Worm (Caenorhabditis elegans) whole organism, L1 larva: ENCODE data around the gene H12I13.1.
"Not testable (repeated sequence)": the region's sequence is repeated elsewhere in the genome, so short reads cannot be mapped to it uniquely, and the experiment has no call there.

Experiments used
- ces-1 ChIP-seq: fragments of 150-350 bp; optimal IDR thresholded peaks from 2 replicates; lab custom pipeline; 2014; ENCODE audit warnings: missing biosample characterization, missing genetic modification reagents, missing genetic modification characterization
- ets-5 ChIP-seq: fragments of 200-800 bp; sonication (Bioruptor generic); IDR thresholded peaks from 2 replicates; pipeline ENCODE4 v1.3.6; 2022; ENCODE audit warnings: missing genetic modification characterization, missing compliant biosample characterization
- fkh-10 ChIP-seq: sonication (generic microtip); optimal IDR thresholded peaks from 2 replicates; lab custom pipeline; 2017; ENCODE audit warnings: missing biosample characterization, missing genetic modification reagents, missing genetic modification characterization
- mab-9 ChIP-seq: fragments of 200-800 bp; sonication (Bioruptor generic); IDR thresholded peaks from 2 replicates; pipeline ENCODE4 v1.3.6; 2022; ENCODE audit warnings: missing genetic modification reagents, missing genetic modification characterization, missing compliant biosample characterization
- nhr-12 ChIP-seq: sonication (generic microtip); optimal IDR thresholded peaks from 2 replicates; lab custom pipeline; 2017; ENCODE audit warnings: missing biosample characterization, missing genetic modification characterization
- skn-1 ChIP-seq: fragments of 150-350 bp; optimal IDR thresholded peaks from 2 replicates; lab custom pipeline; 2014; ENCODE audit warnings: missing biosample characterization, missing genetic modification characterization
- sox-4 ChIP-seq: sonication (generic microtip); optimal IDR thresholded peaks from 2 replicates; lab custom pipeline; 2016; ENCODE audit warnings: missing genetic modification characterization, missing compliant biosample characterization

DNA sequence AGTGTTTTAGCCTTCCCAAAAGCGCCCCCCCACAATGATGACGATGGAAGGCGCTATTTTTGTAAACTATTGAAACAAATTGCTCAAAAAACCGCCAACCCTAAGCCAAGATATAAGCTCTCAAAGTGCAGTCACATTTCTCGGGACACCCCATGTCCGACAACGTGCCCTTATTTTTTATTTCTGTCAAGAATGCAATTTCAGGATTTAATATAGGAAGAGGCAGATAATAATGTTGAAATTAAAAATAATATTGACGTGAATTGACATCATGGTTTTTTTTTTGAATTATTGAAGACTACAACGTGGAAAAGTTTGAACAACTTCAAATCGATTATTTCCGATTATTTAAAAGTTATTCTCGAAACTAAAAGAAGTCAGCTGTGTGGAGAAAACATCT lies 52.9 kb downstream of the H12I13.1 start, which contains the start of gene ZK84.2:
- TF ChIP-seq skn-1 (tag; lab: Kevin White, UChicago); nhr-12 (tag; lab: Kevin White, UChicago); fkh-10 (GFP tag; lab: Kevin White, UChicago); sox-4 (tag; lab: Kevin White, UChicago); ces-1 (GFP tag; lab: Kevin White, UChicago); ets-5 (GFP tag; lab: Robert Waterston, UW); mab-9 (GFP tag; lab: Robert Waterston, UW): not testable (repeated sequence)
